Worm (Caenorhabditis elegans) whole organism, young adult: Measurements from ENCODE around the gene fipr-17.
A peak's percentile ranks its signal among the peaks of the same experiment; 100 is the strongest.

ENCODE experiments used
- B0035.1 ChIP-seq: sonication (generic microtip); optimal IDR thresholded peaks from 2 replicates; lab custom pipeline; 2016; ENCODE audit warnings: missing genetic modification characterization, mild to moderate bottlenecking, missing compliant biosample characterization, missing genotype, missing genetic modification reagents
- B0261.1 ChIP-seq: sonication (generic microtip); optimal IDR thresholded peaks from 2 replicates; lab custom pipeline; 2016; ENCODE audit warnings: mild to moderate bottlenecking, missing genetic modification characterization, moderate library complexity, missing compliant biosample characterization
- C17E4.6 ChIP-seq: fragments of 200-800 bp; sonication (Bioruptor generic); IDR thresholded peaks from 2 replicates; pipeline ENCODE4 v1.3.6; 2022; ENCODE audit warnings: missing genetic modification reagents, missing genetic modification characterization, missing compliant biosample characterization
- D2030.7 ChIP-seq: fragments of 200-800 bp; sonication (Bioruptor generic); IDR thresholded peaks from 2 replicates; pipeline ENCODE4 v1.3.6; 2022; ENCODE audit warnings: missing genetic modification reagents, missing genetic modification characterization, missing compliant biosample characterization
- F22D6.2 ChIP-seq: sonication (generic microtip); optimal IDR thresholded peaks from 2 replicates; lab custom pipeline; 2016; ENCODE audit warnings: mild to moderate bottlenecking, missing genetic modification characterization, missing compliant biosample characterization
- F57A8.1 ChIP-seq: fragments of 200-800 bp; sonication (Bioruptor generic); optimal IDR thresholded peaks from 2 replicates; lab custom pipeline; 2018; ENCODE audit warnings: mild to moderate bottlenecking, missing genetic modification characterization, moderate library complexity, missing compliant biosample characterization
- F57C9.4 ChIP-seq: sonication (generic microtip); optimal IDR thresholded peaks from 2 replicates; lab custom pipeline; 2017; ENCODE audit warnings: mild to moderate bottlenecking, missing genetic modification characterization, missing compliant biosample characterization
- K12H6.12 ChIP-seq: fragments of 200-800 bp; sonication (Bioruptor generic); optimal IDR thresholded peaks from 2 replicates; lab custom pipeline; 2018; ENCODE audit warnings: mild to moderate bottlenecking, missing genetic modification characterization, missing compliant biosample characterization
- Y53G8AR.9 ChIP-seq: fragments of 200-800 bp; sonication (Bioruptor generic); conservative IDR thresholded peaks from 2 replicates; pipeline ENCODE4 v1.3.6; 2022; ENCODE audit warnings: missing genetic modification reagents, missing genetic modification characterization, missing compliant biosample characterization
- Y56A3A.18 ChIP-seq: fragments of 200-800 bp; sonication (Bioruptor generic); IDR thresholded peaks from 2 replicates; pipeline ENCODE4 v1.3.6; 2022; ENCODE audit warnings: missing genetic modification reagents, missing genetic modification characterization, missing compliant biosample characterization
- Y79H2A.3 ChIP-seq: fragments of 200-800 bp; sonication (Bioruptor generic); conservative IDR thresholded peaks from 2 replicates; pipeline ENCODE4 v1.3.6; 2022; ENCODE audit warnings: missing genetic modification reagents, missing genetic modification characterization, missing compliant biosample characterization
- aptf-3 ChIP-seq: fragments of 200-800 bp; sonication (Bioruptor generic); IDR thresholded peaks from 2 replicates; pipeline ENCODE4 v1.3.6; 2022; ENCODE audit warnings: missing genetic modification characterization, missing compliant biosample characterization
- athp-1 ChIP-seq: sonication (generic microtip); optimal IDR thresholded peaks from 2 replicates; lab custom pipeline; 2017; ENCODE audit warnings: mild to moderate bottlenecking, missing genetic modification characterization, missing compliant biosample characterization
- attf-5 ChIP-seq: fragments of 200-800 bp; sonication (Bioruptor generic); optimal IDR thresholded peaks from 2 replicates; lab custom pipeline; 2018; ENCODE audit warnings: mild to moderate bottlenecking, missing genetic modification characterization, missing compliant biosample characterization
- ccch-3 ChIP-seq: fragments of 200-800 bp; sonication (Bioruptor generic); optimal IDR thresholded peaks from 2 replicates; lab custom pipeline; 2018; ENCODE audit warnings: mild to moderate bottlenecking, missing genetic modification characterization, missing compliant biosample characterization
- ceh-27 ChIP-seq: fragments of 200-800 bp; sonication (Bioruptor generic); optimal IDR thresholded peaks from 2 replicates; lab custom pipeline; 2018; ENCODE audit warnings: mild to moderate bottlenecking, missing genetic modification characterization, moderate library complexity, missing compliant biosample characterization
- ceh-91 ChIP-seq: fragments of 200-800 bp; sonication (Bioruptor generic); IDR thresholded peaks from 2 replicates; pipeline ENCODE4 v1.3.6; 2022; ENCODE audit warnings: missing genetic modification reagents, missing genetic modification characterization, missing compliant biosample characterization
- die-1 ChIP-seq: sonication (generic microtip); optimal IDR thresholded peaks from 2 replicates; lab custom pipeline; 2016; ENCODE audit warnings: missing genotype, mild to moderate bottlenecking, missing genetic modification characterization, missing compliant biosample characterization
- dpff-1 ChIP-seq: sonication (generic microtip); optimal IDR thresholded peaks from 2 replicates; lab custom pipeline; 2017; ENCODE audit warnings: mild to moderate bottlenecking, missing genetic modification characterization, missing compliant biosample characterization
- dpl-1 ChIP-seq: fragments of 150-350 bp; optimal IDR thresholded peaks from 2 replicates; lab custom pipeline; 2014; ENCODE audit warnings: missing biosample characterization, missing genetic modification reagents, missing genetic modification characterization
- egl-18 ChIP-seq: fragments of 200-800 bp; sonication (Bioruptor generic); IDR thresholded peaks from 2 replicates; pipeline ENCODE4 v1.3.6; 2022; ENCODE audit warnings: missing genetic modification reagents, missing genetic modification characterization, missing compliant biosample characterization
- egl-44 ChIP-seq: fragments of 200-800 bp; sonication (Bioruptor generic); IDR thresholded peaks from 2 replicates; pipeline ENCODE4 v1.3.6; 2022; ENCODE audit warnings: missing genetic modification reagents, missing genetic modification characterization, missing compliant biosample characterization
- ets-4 ChIP-seq: fragments of 200-800 bp; sonication (Bioruptor generic); optimal IDR thresholded peaks from 2 replicates; lab custom pipeline; 2018; ENCODE audit warnings: mild to moderate bottlenecking, missing genetic modification characterization, missing compliant biosample characterization
- hrde-1 ChIP-seq: sonication (generic microtip); optimal IDR thresholded peaks from 2 replicates; lab custom pipeline; 2016; ENCODE audit warnings: missing genetic modification characterization, mild to moderate bottlenecking, missing compliant biosample characterization, moderate library complexity, missing genotype, missing genetic modification reagents, borderline replicate concordance
- let-526 ChIP-seq: fragments of 200-800 bp; sonication (Bioruptor generic); IDR thresholded peaks from 2 replicates; pipeline ENCODE4 v1.3.6; 2022; ENCODE audit warnings: missing genetic modification reagents, missing genetic modification characterization, missing compliant biosample characterization
- let-607 ChIP-seq, 2 experiments: fragments of 200-800 bp in 1 of 2; sonication (Bioruptor generic) in 1 of 2; sonication (generic microtip) in 1 of 2; optimal IDR thresholded peaks; 2 replicates each; lab custom pipeline; 2016 to 2018; ENCODE audit warnings: mild to moderate bottlenecking in 2 of 2, missing compliant biosample characterization in 2 of 2, missing genetic modification characterization in 2 of 2, moderate library complexity in 2 of 2, missing genotype in 1 of 2
- lsy-27 ChIP-seq: sonication (generic microtip); optimal IDR thresholded peaks from 2 replicates; lab custom pipeline; 2017; ENCODE audit warnings: missing genetic modification characterization, mild to moderate bottlenecking, missing compliant biosample characterization, antibody characterized with exemption, missing genotype, borderline replicate concordance; ENCODE audit not compliant: insufficient read depth
- madf-3 ChIP-seq: fragments of 200-800 bp; sonication (Bioruptor generic); IDR thresholded peaks from 2 replicates; pipeline ENCODE4 v1.3.6; 2022; ENCODE audit warnings: missing genetic modification reagents, missing genetic modification characterization, missing compliant biosample characterization
- mel-28 ChIP-seq: sonication (generic microtip); optimal IDR thresholded peaks from 2 replicates; lab custom pipeline; 2016; ENCODE audit warnings: borderline replicate concordance, mild to moderate bottlenecking, missing genetic modification characterization, missing compliant biosample characterization
- mxl-1 ChIP-seq: sonication (generic microtip); optimal IDR thresholded peaks from 2 replicates; lab custom pipeline; 2016; ENCODE audit warnings: missing genetic modification characterization, missing compliant biosample characterization
- nfyb-1 ChIP-seq: fragments of 200-800 bp; sonication (Bioruptor generic); IDR thresholded peaks from 2 replicates; pipeline ENCODE4 v1.3.6; 2022; ENCODE audit warnings: missing genetic modification reagents, missing genetic modification characterization, missing compliant biosample characterization
- nhr-27 ChIP-seq: fragments of 200-800 bp; sonication (Bioruptor generic); optimal IDR thresholded peaks from 2 replicates; lab custom pipeline; 2018; ENCODE audit warnings: mild to moderate bottlenecking, missing genetic modification characterization, moderate library complexity, missing compliant biosample characterization
- nhr-80 ChIP-seq: sonication (generic microtip); optimal IDR thresholded peaks from 2 replicates; lab custom pipeline; 2016; ENCODE audit warnings: missing genetic modification characterization, missing compliant biosample characterization
- rcor-1 ChIP-seq: fragments of 200-800 bp; sonication (Bioruptor generic); IDR thresholded peaks from 2 replicates; pipeline ENCODE4 v1.3.6; 2022; ENCODE audit warnings: missing genetic modification reagents, missing genetic modification characterization, missing compliant biosample characterization
- rpc-1 ChIP-seq, 2 experiments: fragments of 150-350 bp in 1 of 2; sonication (generic microtip) in 1 of 2; optimal IDR thresholded peaks; 2 replicates each; lab custom pipeline; 2014 to 2018; ENCODE audit warnings: missing biosample characterization in 1 of 2, missing genetic modification characterization in 1 of 2, missing genetic modification reagents in 1 of 2, missing genotype in 1 of 2
- sdz-38 ChIP-seq: sonication (generic microtip); optimal IDR thresholded peaks from 2 replicates; lab custom pipeline; 2016; ENCODE audit warnings: missing genotype, missing genetic modification characterization, missing compliant biosample characterization
- snpc-1.1 ChIP-seq: sonication (generic microtip); optimal IDR thresholded peaks from 2 replicates; lab custom pipeline; 2017; ENCODE audit warnings: missing genetic modification characterization, mild to moderate bottlenecking, missing compliant biosample characterization, antibody characterized with exemption, moderate library complexity, missing genotype, missing genetic modification reagents; ENCODE audit not compliant: insufficient read depth
- snpc-1.3 ChIP-seq: sonication (generic microtip); optimal IDR thresholded peaks from 2 replicates; lab custom pipeline; 2017; ENCODE audit warnings: missing genetic modification characterization, mild to moderate bottlenecking, missing compliant biosample characterization, antibody characterized with exemption, moderate library complexity, missing genotype, missing genetic modification reagents; ENCODE audit not compliant: insufficient read depth
- snpc-4 ChIP-seq, 5 experiments: fragments of 150-350 bp in 1 of 5; sonication (generic microtip) in 4 of 5; optimal IDR thresholded peaks; 2 replicates each; lab custom pipeline; 2014 to 2018; ENCODE audit warnings: missing genetic modification characterization in 5 of 5, missing biosample characterization in 3 of 5, antibody characterized with exemption in 2 of 5, mild to moderate bottlenecking in 2 of 5, missing compliant biosample characterization in 2 of 5, missing genotype in 2 of 5, moderate library complexity in 2 of 5, missing genetic modification reagents in 1 of 5
- sptf-2 ChIP-seq: fragments of 200-800 bp; sonication (Bioruptor generic); optimal IDR thresholded peaks from 2 replicates; lab custom pipeline; 2018; ENCODE audit warnings: mild to moderate bottlenecking, missing genetic modification characterization, missing compliant biosample characterization
- unc-130 ChIP-seq: sonication (generic microtip); optimal IDR thresholded peaks from 2 replicates; lab custom pipeline; 2016; ENCODE audit warnings: missing genetic modification reagents, missing genetic modification characterization, missing compliant biosample characterization
- unc-62 ChIP-seq: fragments of 150-350 bp; optimal IDR thresholded peaks from 2 replicates; lab custom pipeline; 2014; ENCODE audit warnings: missing biosample characterization, missing genetic modification reagents, missing genetic modification characterization
- xnd-1 ChIP-seq: sonication (generic microtip); optimal IDR thresholded peaks from 2 replicates; lab custom pipeline; 2016; ENCODE audit warnings: missing genotype, missing genetic modification reagents, missing genetic modification characterization, missing compliant biosample characterization
- zim-3 ChIP-seq: sonication (generic microtip); optimal IDR thresholded peaks from 2 replicates; lab custom pipeline; 2017; ENCODE audit warnings: mild to moderate bottlenecking, missing genetic modification characterization, moderate library complexity, missing compliant biosample characterization
- ztf-18 ChIP-seq: sonication (generic microtip); optimal IDR thresholded peaks from 2 replicates; lab custom pipeline; 2016; ENCODE audit warnings: missing genotype, mild to moderate bottlenecking, missing genetic modification characterization, missing compliant biosample characterization
- ztf-22 ChIP-seq: fragments of 200-800 bp; sonication (Bioruptor generic); optimal IDR thresholded peaks from 2 replicates; lab custom pipeline; 2018; ENCODE audit warnings: mild to moderate bottlenecking, missing genetic modification characterization, moderate library complexity, missing compliant biosample characterization

fipr-17 gene

DNA sequence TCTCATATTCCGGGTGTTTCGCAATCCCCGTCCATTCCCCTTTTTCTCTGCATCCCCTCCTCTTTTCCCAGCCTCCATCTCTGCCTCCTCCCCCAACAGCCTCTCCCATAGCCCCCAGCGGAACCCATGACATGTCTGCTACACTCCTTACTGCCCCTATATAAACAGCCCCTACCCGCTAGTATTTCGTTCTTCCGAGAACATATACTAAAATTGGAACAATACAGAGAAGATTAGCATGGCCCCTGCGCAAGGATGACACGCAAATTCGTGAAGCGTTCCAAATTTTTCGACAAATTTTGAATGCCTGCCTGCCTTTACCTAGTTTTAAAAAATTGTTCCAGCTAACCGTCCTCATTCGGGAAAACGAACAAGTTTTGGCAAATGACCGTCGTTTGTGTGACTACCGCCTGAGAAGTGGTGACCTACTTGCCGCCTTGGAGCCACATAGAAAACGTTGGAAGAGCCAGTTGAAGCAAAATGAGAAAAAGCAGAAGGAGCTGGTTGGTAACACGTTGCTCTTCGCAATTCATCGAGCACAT is 17.8 kb downstream of the fipr-17 start (continued):
- TF ChIP-seq ets-4 (GFP tag; lab: Kevin White, UChicago) (peak; percentile 90), ztf-18 (tag; lab: Kevin White, UChicago) (peak; percentile 83), xnd-1 (tag; lab: Kevin White, UChicago) (peak; percentile 33), B0261.1 (tag; lab: Kevin White, UChicago) (peak; percentile 85), unc-130 (GFP tag; lab: Kevin White, UChicago) (peak; percentile 85), K12H6.12 (peak; percentile 96), dpff-1 (tag; lab: Kevin White, UChicago) (peak; percentile 94), snpc-1.1 (tag; lab: Kevin White, UChicago) (peak; percentile 97), Y79H2A.3 (GFP tag; lab: Robert Waterston, UW) (peak; percentile 93), zim-3 (peak; percentile 98), Y56A3A.18 (peak; percentile 98), unc-62 (GFP tag; lab: Kevin White, UChicago) (no peak), sdz-38 (tag; lab: Kevin White, UChicago) (peak; percentile 72), snpc-1.3 (tag; lab: Kevin White, UChicago) (peak; percentile 94), athp-1 (peak; percentile 94), let-526 (GFP tag; lab: Robert Waterston, UW) (peak; percentile 93), let-607 (tag; optimal IDR thresholded peaks at IDR 0.05; lab: Kevin White, UChicago) (peak; percentile 84 to 89), hrde-1 (tag; lab: Kevin White, UChicago) (peak; percentile 94), ceh-91 (peak; percentile 48), C17E4.6 (GFP tag; lab: Robert Waterston, UW) (peak; percentile 91), attf-5 (GFP tag; lab: Kevin White, UChicago) (peak; percentile 93), egl-44 (GFP tag; lab: Robert Waterston, UW) (peak; percentile 97), ceh-27 (GFP tag; lab: Kevin White, UChicago) (peak; percentile 95), D2030.7 (peak; percentile 89), rpc-1 (optimal IDR thresholded peaks at IDR 0.05; lab: Kevin White, UChicago) (peak; percentile 99), rpc-1 (tag; optimal IDR thresholded peaks at IDR 0.05; lab: Kevin White, UChicago) (peak; percentile 99), egl-18 (peak; percentile 91), die-1 (tag; lab: Kevin White, UChicago) (peak; percentile 97), madf-3 (GFP tag; lab: Robert Waterston, UW) (peak; percentile 88), nfyb-1 (GFP tag; lab: Robert Waterston, UW) (peak; percentile 98), sptf-2 (peak; percentile 94), nhr-27 (tag; lab: Kevin White, UChicago) (peak; percentile 88), mxl-1 (tag; lab: Kevin White, UChicago) (peak; percentile 97), Y53G8AR.9 (GFP tag; lab: Robert Waterston, UW) (peak; percentile 92), nhr-80 (tag; lab: Kevin White, UChicago) (peak; percentile 50), mel-28 (tag; lab: Kevin White, UChicago) (peak; percentile 90), B0035.1 (tag; lab: Kevin White, UChicago) (peak; percentile 90), dpl-1 (GFP tag; lab: Kevin White, UChicago) (peak; percentile 44), ztf-22 (peak; percentile 91), snpc-4 (GFP tag; optimal IDR thresholded peaks at IDR 0.05; lab: Kevin White, UChicago) (peak; percentile 99), snpc-4 (tag; optimal IDR thresholded peaks at IDR 0.05; lab: Kevin White, UChicago) (peak; percentile 99 to 100 (median 100)), ccch-3 (GFP tag; lab: Kevin White, UChicago) (peak; percentile 82), rcor-1 (GFP tag; lab: Robert Waterston, UW) (peak; percentile 95), F22D6.2 (peak; percentile 84), F57A8.1 (peak; percentile 93), F57C9.4 (peak; percentile 76), lsy-27 (tag; lab: Kevin White, UChicago) (peak; percentile 84), aptf-3 (GFP tag; lab: Robert Waterston, UW) (peak; percentile 94)
